Worm (Caenorhabditis elegans) whole organism, young adult: ENCODE results near the gene ung-1.
"Not testable (repeated sequence)": the region's sequence is repeated elsewhere in the genome, so short reads cannot be mapped to it uniquely, and the experiment has no call there.

Source experiments
- aptf-2 ChIP-seq: fragments of 200-800 bp; sonication (Bioruptor generic); conservative IDR thresholded peaks from 2 replicates; pipeline ENCODE4 v1.3.6; 2022; ENCODE audit warnings: missing genetic modification reagents, missing genetic modification characterization, missing compliant biosample characterization
- pbrm-1 ChIP-seq: fragments of 200-800 bp; sonication (Bioruptor generic); IDR thresholded peaks from 2 replicates; pipeline ENCODE4 v1.3.6; 2022; ENCODE audit warnings: missing genetic modification reagents, missing genetic modification characterization, missing compliant biosample characterization

ce11 chrIII:11940008-11940407 is 33.9 kb downstream of the ung-1 start:
- not testable (repeated sequence) for TF ChIP-seq aptf-2, pbrm-1 (GFP tag; lab: Robert Waterston, UW)
